Worm (Caenorhabditis elegans) whole organism, L3 larva: Measurements from ENCODE around the gene C30B5.6.
A peak's percentile ranks its signal among the peaks of the same experiment; 100 is the strongest.

Experiments used
- R02D3.7 ChIP-seq: fragments of 150-350 bp; optimal IDR thresholded peaks from 2 replicates; lab custom pipeline; 2014; ENCODE audit warnings: missing biosample characterization, missing genetic modification characterization
- ZK546.5 ChIP-seq: sonication (generic microtip); optimal IDR thresholded peaks from 2 replicates; lab custom pipeline; 2017; ENCODE audit warnings: missing biosample characterization, missing genetic modification characterization
- ama-1 ChIP-seq: fragments of 150-350 bp; optimal IDR thresholded peaks from 2 replicates; lab custom pipeline; 2018
- ceh-16 ChIP-seq: sonication (generic microtip); optimal IDR thresholded peaks from 2 replicates; lab custom pipeline; 2017; ENCODE audit warnings: missing biosample characterization, missing genetic modification characterization
- ceh-28 ChIP-seq: fragments of 150-350 bp; optimal IDR thresholded peaks from 2 replicates; lab custom pipeline; 2014; ENCODE audit warnings: missing biosample characterization, missing genetic modification reagents, missing genetic modification characterization
- ceh-9 ChIP-seq: sonication (generic microtip); optimal IDR thresholded peaks from 2 replicates; lab custom pipeline; 2018; ENCODE audit warnings: missing biosample characterization, missing genetic modification characterization
- daf-12 ChIP-seq: fragments of 150-350 bp; optimal IDR thresholded peaks from 2 replicates; lab custom pipeline; 2014; ENCODE audit warnings: missing biosample characterization, missing genetic modification reagents, missing genetic modification characterization
- egl-27 ChIP-seq: sonication (generic microtip); optimal IDR thresholded peaks from 4 replicates; lab custom pipeline; 2017; ENCODE audit warnings: missing biosample characterization, missing genetic modification reagents, missing genetic modification characterization
- egl-5 ChIP-seq: fragments of 150-350 bp; optimal IDR thresholded peaks from 2 replicates; lab custom pipeline; 2017; ENCODE audit warnings: missing biosample characterization, missing genetic modification reagents, missing genetic modification characterization, inconsistent platforms
- elt-1 ChIP-seq: fragments of 150-350 bp; optimal IDR thresholded peaks from 2 replicates; lab custom pipeline; 2014; ENCODE audit warnings: missing biosample characterization, missing genetic modification characterization
- elt-2 ChIP-seq: sonication (generic microtip); optimal IDR thresholded peaks from 2 replicates; lab custom pipeline; 2016; ENCODE audit warnings: missing genetic modification reagents, mild to moderate bottlenecking, missing genetic modification characterization, missing compliant biosample characterization
- elt-3 ChIP-seq, 3 experiments: fragments of 150-350 bp in 1 of 3; sonication (generic microtip) in 2 of 3; optimal IDR thresholded peaks; 2 replicates in 2 of 3; 4 replicates in 1 of 3; lab custom pipeline; 2014 to 2017; ENCODE audit warnings: missing biosample characterization in 3 of 3, missing genetic modification characterization in 3 of 3
- eor-1 ChIP-seq, 2 experiments: fragments of 150-350 bp; optimal IDR thresholded peaks; 2 replicates each; lab custom pipeline; 2014 to 2018; ENCODE audit warnings: missing biosample characterization in 2 of 2, missing genetic modification characterization in 2 of 2
- hmg-11 ChIP-seq: sonication (generic microtip); optimal IDR thresholded peaks from 2 replicates; lab custom pipeline; 2016; ENCODE audit warnings: missing genetic modification characterization, missing compliant biosample characterization
- lin-15B ChIP-seq: fragments of 150-350 bp; optimal IDR thresholded peaks from 2 replicates; lab custom pipeline; 2014; ENCODE audit warnings: missing biosample characterization, missing genetic modification characterization
- lin-39 ChIP-seq: fragments of 150-350 bp; optimal IDR thresholded peaks from 2 replicates; lab custom pipeline; 2018; ENCODE audit warnings: missing biosample characterization, missing genetic modification reagents, missing genetic modification characterization
- lsy-12 ChIP-seq: sonication (generic microtip); optimal IDR thresholded peaks from 2 replicates; lab custom pipeline; 2016; ENCODE audit warnings: mild to moderate bottlenecking, missing genetic modification characterization, missing compliant biosample characterization
- mdl-1 ChIP-seq: fragments of 150-350 bp; optimal IDR thresholded peaks from 2 replicates; lab custom pipeline; 2014; ENCODE audit warnings: missing biosample characterization, missing genetic modification characterization
- mml-1 ChIP-seq: fragments of 150-350 bp; sonication (generic microtip); optimal IDR thresholded peaks from 3 replicates; lab custom pipeline; 2014; ENCODE audit warnings: missing biosample characterization, missing genetic modification characterization
- nfya-1 ChIP-seq: sonication (generic microtip); optimal IDR thresholded peaks from 2 replicates; lab custom pipeline; 2017; ENCODE audit warnings: missing genetic modification characterization, mild to moderate bottlenecking, missing compliant biosample characterization, antibody characterized with exemption, moderate library complexity; ENCODE audit not compliant: insufficient read depth
- nhr-11 ChIP-seq: fragments of 150-350 bp; optimal IDR thresholded peaks from 2 replicates; lab custom pipeline; 2014; ENCODE audit warnings: missing biosample characterization, missing genetic modification characterization
- nhr-23 ChIP-seq: fragments of 150-350 bp; optimal IDR thresholded peaks from 2 replicates; lab custom pipeline; 2014; ENCODE audit warnings: missing biosample characterization, missing genetic modification reagents, missing genetic modification characterization
- nhr-237 ChIP-seq: fragments of 150-350 bp; optimal IDR thresholded peaks from 2 replicates; lab custom pipeline; 2014; ENCODE audit warnings: missing biosample characterization, missing genetic modification characterization
- nhr-25 ChIP-seq: sonication (generic microtip); optimal IDR thresholded peaks from 2 replicates; lab custom pipeline; 2017; ENCODE audit warnings: missing biosample characterization, missing genetic modification characterization
- nhr-28 ChIP-seq: fragments of 150-350 bp; optimal IDR thresholded peaks from 2 replicates; lab custom pipeline; 2014; ENCODE audit warnings: missing biosample characterization, missing genetic modification characterization
- nhr-43 ChIP-seq: sonication (generic microtip); optimal IDR thresholded peaks from 2 replicates; lab custom pipeline; 2016; ENCODE audit warnings: mild to moderate bottlenecking, missing genetic modification characterization, missing compliant biosample characterization; ENCODE audit not compliant: poor library complexity, severe bottlenecking
- pha-4 ChIP-seq: fragments of 150-350 bp; optimal IDR thresholded peaks from 2 replicates; lab custom pipeline; 2014; ENCODE audit warnings: missing biosample characterization, missing genetic modification reagents, missing genetic modification characterization
- pqm-1 ChIP-seq: fragments of 150-350 bp; optimal IDR thresholded peaks from 2 replicates; lab custom pipeline; 2017; ENCODE audit warnings: missing biosample characterization, missing genetic modification characterization, inconsistent platforms
- sea-2 ChIP-seq: fragments of 150-350 bp; sonication (generic microtip); optimal IDR thresholded peaks from 4 replicates; lab custom pipeline; 2014; ENCODE audit warnings: missing biosample characterization, missing genetic modification reagents, missing genetic modification characterization
- skn-1 ChIP-seq: fragments of 150-350 bp; optimal IDR thresholded peaks from 2 replicates; lab custom pipeline; 2014; ENCODE audit warnings: missing biosample characterization, missing genetic modification characterization
- snpc-4 ChIP-seq: fragments of 150-350 bp; optimal IDR thresholded peaks from 2 replicates; lab custom pipeline; 2014; ENCODE audit warnings: missing biosample characterization, missing genetic modification characterization
- tbx-2 ChIP-seq: sonication (generic microtip); optimal IDR thresholded peaks from 2 replicates; lab custom pipeline; 2016; ENCODE audit warnings: mild to moderate bottlenecking, missing genetic modification characterization, missing compliant biosample characterization
- unc-62 ChIP-seq: fragments of 150-350 bp; sonication (generic microtip); optimal IDR thresholded peaks from 4 replicates; lab custom pipeline; 2014; ENCODE audit warnings: missing biosample characterization, missing genetic modification reagents, missing genetic modification characterization
- zag-1 ChIP-seq: fragments of 150-350 bp; optimal IDR thresholded peaks from 2 replicates; lab custom pipeline; 2014; ENCODE audit warnings: missing biosample characterization, missing genetic modification characterization
- ztf-11 ChIP-seq: fragments of 150-350 bp; optimal IDR thresholded peaks from 2 replicates; lab custom pipeline; 2014; ENCODE audit warnings: missing biosample characterization, missing genetic modification characterization
- ztf-4 ChIP-seq: fragments of 150-350 bp; optimal IDR thresholded peaks from 2 replicates; lab custom pipeline; 2014; ENCODE audit warnings: missing biosample characterization, missing genetic modification characterization

Gene C30B5.6

DNA sequence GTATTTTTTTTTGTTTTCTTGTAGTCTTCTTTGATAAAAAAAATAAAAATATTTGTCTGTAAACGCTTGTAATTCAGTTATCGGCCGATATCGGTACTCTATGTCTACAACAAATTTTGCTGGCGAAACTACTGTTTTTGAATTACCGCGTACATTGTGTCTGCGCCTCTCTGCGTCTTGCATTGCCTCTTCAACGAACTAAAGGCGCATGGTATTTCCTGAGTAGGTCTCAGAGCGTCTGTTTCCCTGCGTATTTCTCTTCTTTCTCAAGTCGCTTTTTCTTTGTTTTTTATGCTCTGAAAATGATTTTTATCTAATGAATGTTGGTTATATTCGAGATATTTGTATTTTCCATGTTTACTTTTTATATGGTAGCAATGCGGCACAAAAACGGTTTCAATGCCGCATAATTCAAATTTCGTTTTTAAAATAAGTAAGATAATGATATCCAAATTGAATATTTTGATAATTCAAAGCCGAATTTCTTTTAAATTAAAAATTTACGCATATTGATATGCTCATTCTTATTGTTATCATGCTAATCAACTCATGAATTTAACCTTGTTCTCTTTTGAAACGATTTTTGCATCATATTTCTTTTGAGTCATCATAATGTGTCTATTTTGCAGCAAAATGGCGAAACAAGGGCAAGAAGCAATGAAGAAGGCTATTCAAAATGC lies 28.5 kb upstream of the C30B5.6 start, which contains the start of gene phb-2 (continued):
- TF ChIP-seq daf-12 (no peak), mdl-1 (tag; lab: Kevin White, UChicago) (no peak), elt-2 (peak; percentile 51), ZK546.5 (no peak), nhr-11 (tag; lab: Kevin White, UChicago) (peak; percentile 53), nhr-43 (tag; lab: Kevin White, UChicago) (peak; percentile 53), skn-1 (tag; lab: Kevin White, UChicago) (peak; percentile 72), nhr-23 (tag; lab: Kevin White, UChicago) (peak; percentile 77), lin-39 (tag; lab: Kevin White, UChicago) (peak; percentile 91), sea-2 (no peak)

- TF ChIP-seq zag-1 (no peak), tbx-2 (tag; lab: Kevin White, UChicago) (peak; percentile 19), hmg-11 (tag; lab: Kevin White, UChicago) (peak; percentile 22), nfya-1 (peak; percentile 59), daf-12 (no peak), elt-2 (peak; percentile 21), lin-15B (tag; lab: Kevin White, UChicago) (peak; percentile 2), ceh-9 (no peak), eor-1 (tag; optimal IDR thresholded peaks at IDR 0.05; lab: Kevin White, UChicago) (no peak), nhr-43 (tag; lab: Kevin White, UChicago) (peak; percentile 70), pha-4 (tag; lab: Kevin White, UChicago) (peak; percentile 85), R02D3.7 (tag; lab: Kevin White, UChicago) (no peak), lin-39 (tag; lab: Kevin White, UChicago) (peak; percentile 82), sea-2 (no peak), nhr-25 (tag; lab: Kevin White, UChicago) (peak; percentile 18), pqm-1 (peak; percentile 24), nhr-23 (tag; lab: Kevin White, UChicago) (peak; percentile 59)
These were observed 26.0 kb upstream of the C30B5.6 start for ce11 chrII:6248503-6248902.

DNA sequence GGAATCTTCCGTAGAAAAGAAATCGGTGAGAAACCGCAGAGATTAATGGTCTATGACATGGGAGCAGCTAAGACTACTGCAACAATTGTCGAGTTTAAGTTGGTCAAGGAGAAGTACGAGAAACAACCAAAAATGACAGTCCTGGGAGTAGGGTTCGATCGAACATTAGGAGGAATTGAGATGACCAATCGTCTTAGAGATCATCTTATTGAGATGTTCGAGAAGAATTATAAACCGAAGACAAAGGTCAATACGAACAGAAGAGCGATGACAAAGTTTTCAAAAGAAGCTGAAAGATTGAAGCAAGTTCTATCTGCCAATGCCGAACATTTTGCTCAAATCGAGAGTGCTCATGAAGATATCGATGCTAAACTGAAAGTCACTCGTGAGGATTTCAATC lies 25.6 kb upstream of the C30B5.6 start:
- TF ChIP-seq zag-1 (no peak), nfya-1 (no peak), nhr-25 (tag; lab: Kevin White, UChicago) (no peak), pha-4 (tag; lab: Kevin White, UChicago) (no peak), snpc-4 (no peak), daf-12 (no peak), mml-1 (tag; lab: Kevin White, UChicago) (no peak), egl-5 (tag; lab: Kevin White, UChicago) (no peak), nhr-237 (tag; lab: Kevin White, UChicago) (no peak), lin-15B (tag; lab: Kevin White, UChicago) (no peak), nhr-28 (no peak), ztf-4 (tag; lab: Kevin White, UChicago) (no peak), R02D3.7 (tag; lab: Kevin White, UChicago) (no peak), elt-1 (tag; lab: Kevin White, UChicago) (no peak), skn-1 (tag; lab: Kevin White, UChicago) (no peak), elt-2 (no peak), hmg-11 (tag; lab: Kevin White, UChicago) (no peak), elt-3 (tag; optimal IDR thresholded peaks at IDR 0.05; lab: Kevin White, UChicago) (no peak), egl-27 (tag; lab: Kevin White, UChicago) (no peak)
- TF ChIP-seq, all 47 proteins: peak for 0

DNA sequence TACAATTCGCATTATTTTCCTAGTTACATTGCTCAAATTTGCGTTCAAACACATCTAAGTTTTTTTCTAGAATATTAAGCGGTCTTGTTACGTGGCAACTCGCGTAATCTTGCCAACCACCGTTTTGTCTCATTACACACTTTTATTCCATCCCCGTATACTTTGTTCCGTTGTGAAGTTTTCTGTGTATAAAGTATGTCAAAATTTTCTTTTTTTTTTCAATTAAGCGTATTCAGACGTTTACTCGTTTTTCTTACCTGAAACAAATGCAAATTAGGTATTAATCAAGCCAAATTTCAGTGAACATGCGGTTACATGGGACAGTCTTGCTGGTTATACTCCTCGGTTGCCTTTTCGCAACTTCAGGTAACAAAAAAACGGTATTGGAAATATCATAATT lies 24.6 kb upstream of the C30B5.6 start, which contains the start of gene T24H7.2:
Gene T24H7.2 (plus strand): TSS at position 301 of the 400 bp plus-strand sequence.
- TF ChIP-seq ztf-4 (tag; lab: Kevin White, UChicago) (no peak), elt-3 (tag; optimal IDR thresholded peaks at IDR 0.05; lab: Kevin White, UChicago) (no peak), ceh-28 (tag; lab: Kevin White, UChicago) (no peak), zag-1 (no peak), ceh-16 (tag; lab: Kevin White, UChicago) (no peak), ama-1 (lab: Kevin White, UChicago) (no peak), ztf-11 (no peak), unc-62 (GFP tag; lab: Kevin White, UChicago) (no peak), lsy-12 (tag; lab: Kevin White, UChicago) (no peak), sea-2 (no peak)
